Fruit fly (Drosophila melanogaster): ENCODE data around the gene ringer.

DNA sequence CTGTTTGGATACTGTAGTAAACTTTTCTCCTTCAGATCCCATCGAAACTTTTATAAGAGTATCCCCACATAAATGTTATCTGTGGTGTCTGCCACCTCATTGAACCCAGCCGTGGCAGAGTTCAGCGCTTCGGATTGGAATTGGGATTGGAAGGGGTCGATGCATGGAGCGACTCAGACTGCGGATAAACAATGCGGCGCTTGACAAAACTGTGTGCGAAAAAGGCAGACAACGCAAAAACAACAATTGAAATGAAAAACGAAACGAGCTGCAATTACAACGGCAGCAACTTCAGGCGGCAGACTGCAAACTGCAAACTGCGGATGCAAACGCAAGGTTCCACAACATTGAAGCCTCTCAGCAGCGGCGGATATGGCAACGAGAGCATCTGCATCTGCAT lies 45.2 kb downstream of the ringer start, which contains the start of gene CG13062:
- TF ChIP-seq MBD-R2 (GFP tag; IDR thresholded peaks at IDR 0.05) (no peak), CG4730 (GFP tag; IDR thresholded peaks at IDR 0.05) (no peak), Meics (GFP tag; optimal IDR thresholded peaks at IDR 0.05) (no peak)

Measured in whole organism, embryonic.